Fruit fly (Drosophila melanogaster): ENCODE data around the gene EndoGI.
A peak's percentile ranks its signal among the peaks of the same experiment; 100 is the strongest.

Gene EndoGI

dm6 chr2L:16257227-16258071, at the start of gene EndoGI, which contains the start of gene PRL-1:
Gene EndoGI, plus strand, starts transcription at chr2L:16257688.
Gene PRL-1, minus strand, starts transcription at chr2L:16257606.
- TF ChIP-seq Sin3A (optimal IDR thresholded peaks at IDR 0.05), result no peak
- TF ChIP-seq Myc (optimal IDR thresholded peaks at IDR 0.05), result no peak
- no peak for TF ChIP-seq h (optimal IDR thresholded peaks at IDR 0.05)
- TF ChIP-seq psq (optimal IDR thresholded peaks at IDR 0.05), result peak; percentile 84

DNA sequence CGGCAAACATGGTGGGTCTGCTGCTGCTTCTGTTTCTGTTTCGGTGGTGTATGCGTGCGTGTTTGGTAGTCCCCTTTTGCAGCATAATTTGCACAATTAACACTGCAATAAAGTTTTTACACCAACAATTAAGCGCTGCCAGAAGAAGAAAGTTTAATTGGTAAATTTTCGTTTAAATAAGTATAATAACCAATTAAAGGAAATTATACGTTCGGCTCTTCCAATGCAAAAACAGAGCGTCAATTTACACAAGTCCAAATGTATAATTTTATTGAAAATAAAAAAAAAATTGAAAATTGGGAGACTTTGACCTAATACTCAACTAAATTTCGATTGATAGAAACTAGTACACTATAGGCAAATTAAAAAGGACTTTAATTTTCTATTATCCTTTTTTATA, 46.3 kb upstream of the EndoGI start, which contains the start of gene CG31819:
TSS of gene CG31819 (plus strand) at position 301 of the 400 bp plus-strand sequence.
- TF ChIP-seq Sin3A (optimal IDR thresholded peaks at IDR 0.05) (no peak), h (optimal IDR thresholded peaks at IDR 0.05) (no peak), psq (optimal IDR thresholded peaks at IDR 0.05) (no peak), insv (optimal IDR thresholded peaks at IDR 0.05) (no peak), Myc (optimal IDR thresholded peaks at IDR 0.05) (no peak), ttk (optimal IDR thresholded peaks at IDR 0.05) (no peak)

- TF ChIP-seq h (optimal IDR thresholded peaks at IDR 0.05) (no peak), psq (optimal IDR thresholded peaks at IDR 0.05) (no peak), Myc (optimal IDR thresholded peaks at IDR 0.05) (no peak), insv (optimal IDR thresholded peaks at IDR 0.05) (no peak), Sin3A (optimal IDR thresholded peaks at IDR 0.05) (no peak), ttk (optimal IDR thresholded peaks at IDR 0.05) (no peak)
Observed at dm6 chr2L:16216298-16216697, 41.2 kb upstream of the EndoGI start.

- TF ChIP-seq ttk (optimal IDR thresholded peaks at IDR 0.05) (no peak), insv (optimal IDR thresholded peaks at IDR 0.05) (no peak), h (optimal IDR thresholded peaks at IDR 0.05) (no peak), Sin3A (optimal IDR thresholded peaks at IDR 0.05) (no peak), Myc (optimal IDR thresholded peaks at IDR 0.05) (no peak), psq (optimal IDR thresholded peaks at IDR 0.05) (no peak)
Observed at dm6 chr2L:16223981-16224380, 33.5 kb upstream of the EndoGI start.

dm6 chr2L:16231265-16231664, 26.2 kb upstream of the EndoGI start, which contains the start of gene Ca-Ma2d:
Gene Ca-Ma2d, plus strand, starts transcription at chr2L:16231475.
- TF ChIP-seq h (optimal IDR thresholded peaks at IDR 0.05), result no peak
- no peak for TF ChIP-seq Sin3A (optimal IDR thresholded peaks at IDR 0.05)
- no peak for TF ChIP-seq Myc (optimal IDR thresholded peaks at IDR 0.05)
- TF ChIP-seq psq (optimal IDR thresholded peaks at IDR 0.05), result no peak
- TF ChIP-seq insv (optimal IDR thresholded peaks at IDR 0.05), result no peak
- no peak for TF ChIP-seq ttk (optimal IDR thresholded peaks at IDR 0.05)

- TF ChIP-seq Myc (optimal IDR thresholded peaks at IDR 0.05) (no peak), psq (optimal IDR thresholded peaks at IDR 0.05) (no peak), h (optimal IDR thresholded peaks at IDR 0.05) (no peak), insv (optimal IDR thresholded peaks at IDR 0.05) (no peak), Sin3A (optimal IDR thresholded peaks at IDR 0.05) (no peak), ttk (optimal IDR thresholded peaks at IDR 0.05) (no peak)
Observed at dm6 chr2L:16234817-16235216, 22.7 kb upstream of the EndoGI start.

DNA sequence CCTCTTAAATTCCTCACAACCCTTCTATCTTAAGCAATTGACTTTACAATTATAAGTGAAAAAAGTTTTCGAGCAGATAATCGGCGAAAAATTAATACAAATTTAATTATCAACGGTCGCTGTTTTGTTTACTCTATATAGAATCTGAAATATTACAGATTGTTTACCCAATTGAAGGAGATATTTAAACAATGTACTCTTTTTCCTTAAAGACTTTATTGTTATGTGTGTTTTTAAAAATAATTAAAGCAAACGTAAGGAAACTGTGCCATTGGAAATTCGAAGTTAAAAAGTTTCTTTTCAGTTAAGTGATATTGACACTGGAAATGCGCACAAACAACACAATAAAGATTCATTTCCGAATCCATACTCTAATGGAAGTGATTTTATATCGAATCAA, 15.8 kb upstream of the EndoGI start, which contains the start of gene CG42818:
TSS of gene CG42818 (plus strand) at position 301 of the 400 bp plus-strand sequence.
- TF ChIP-seq h (optimal IDR thresholded peaks at IDR 0.05) (no peak), Myc (optimal IDR thresholded peaks at IDR 0.05) (no peak), ttk (optimal IDR thresholded peaks at IDR 0.05) (no peak), Sin3A (optimal IDR thresholded peaks at IDR 0.05) (no peak), insv (optimal IDR thresholded peaks at IDR 0.05) (no peak), psq (optimal IDR thresholded peaks at IDR 0.05) (no peak)

DNA sequence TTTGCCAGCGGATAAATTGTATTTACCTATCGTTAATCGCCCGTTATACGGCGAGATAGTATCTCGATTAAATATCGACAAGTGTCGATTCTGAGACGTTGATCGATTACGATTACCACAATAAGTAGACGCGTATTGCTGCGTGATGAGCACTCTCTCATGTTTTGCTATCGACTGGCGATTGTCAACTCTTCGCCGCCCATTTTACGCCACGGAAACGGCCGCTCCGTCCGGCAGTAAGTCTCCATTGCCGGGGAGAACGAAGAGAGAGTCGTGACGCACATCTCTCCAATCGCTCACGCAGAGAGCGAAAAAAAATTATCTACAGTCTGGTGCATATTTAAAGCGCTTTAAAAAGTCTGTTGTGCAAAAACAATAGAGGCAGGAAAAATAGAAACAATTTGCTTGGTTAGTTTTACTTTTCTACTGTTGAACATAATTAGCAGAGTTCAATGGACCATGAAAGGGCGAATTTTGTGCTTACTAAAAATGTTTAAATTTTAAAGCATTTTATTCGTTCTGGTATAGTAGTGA, 5.8 kb upstream of the EndoGI start, which contains the start of gene CG46309:
TSS of gene CG46309 (minus strand) at position 191 of the 534 bp plus-strand sequence.
- TF ChIP-seq Sin3A (optimal IDR thresholded peaks at IDR 0.05) (no peak), h (optimal IDR thresholded peaks at IDR 0.05) (no peak), ttk (optimal IDR thresholded peaks at IDR 0.05) (no peak), psq (optimal IDR thresholded peaks at IDR 0.05) (no peak), insv (optimal IDR thresholded peaks at IDR 0.05) (no peak), Myc (optimal IDR thresholded peaks at IDR 0.05) (no peak)

DNA sequence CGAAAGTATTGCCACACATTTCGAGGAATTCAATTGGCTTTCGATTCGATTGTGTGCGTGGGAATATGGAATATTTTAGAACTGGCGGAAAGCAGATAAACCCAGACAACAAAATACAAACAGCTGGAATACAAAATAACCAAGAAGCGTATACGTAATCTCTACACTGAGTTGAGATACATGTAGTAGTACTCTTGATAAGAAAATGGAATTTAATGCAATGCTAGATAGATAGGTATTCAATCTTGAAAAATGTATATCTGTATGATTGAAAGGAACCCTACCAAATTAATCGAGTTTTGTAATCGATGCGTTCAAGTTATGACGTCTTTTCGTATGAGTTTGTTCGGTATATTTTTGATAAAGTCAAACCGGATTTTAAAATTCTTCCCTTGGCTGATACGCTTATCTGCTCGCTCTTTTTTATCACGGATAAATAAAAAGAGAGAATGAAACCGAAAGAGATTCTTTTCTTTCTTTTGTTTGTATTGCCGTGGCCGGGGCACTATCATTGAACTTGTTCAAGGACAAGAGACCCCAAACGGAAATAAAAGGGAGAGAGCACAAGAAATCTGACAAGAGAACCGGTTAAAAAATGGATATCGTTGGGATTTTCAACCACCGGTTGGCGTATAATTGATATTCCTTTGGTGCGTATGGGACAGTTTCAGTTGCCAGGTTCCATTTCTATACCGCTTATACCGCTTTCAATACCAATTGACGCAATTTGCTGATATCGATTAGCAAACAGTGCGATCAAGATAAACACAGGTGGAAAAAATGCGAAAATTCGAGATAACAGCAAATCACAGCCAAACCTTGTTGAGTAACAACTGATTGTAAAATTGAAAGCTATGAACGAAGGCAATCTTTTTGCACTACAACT, 2.0 kb upstream of the EndoGI start:
- TF ChIP-seq psq (optimal IDR thresholded peaks at IDR 0.05), result no peak
- TF ChIP-seq h (optimal IDR thresholded peaks at IDR 0.05), result no peak
- TF ChIP-seq ttk (optimal IDR thresholded peaks at IDR 0.05), result no peak
- TF ChIP-seq Sin3A (optimal IDR thresholded peaks at IDR 0.05), result no peak
- TF ChIP-seq Myc (optimal IDR thresholded peaks at IDR 0.05), result no peak
- TF ChIP-seq insv (optimal IDR thresholded peaks at IDR 0.05), result no peak

dm6 chr2L:16256118-16256435, 1.4 kb upstream of the EndoGI start:
- TF ChIP-seq Myc (optimal IDR thresholded peaks at IDR 0.05), result no peak
- no peak for TF ChIP-seq ttk (optimal IDR thresholded peaks at IDR 0.05)

dm6 chr2L:16261576-16262217, 4.2 kb downstream of the EndoGI start, which contains the start of the genes twe and CG4935:
Gene twe, minus strand, starts transcription at chr2L:16261877.
Gene CG4935, plus strand, starts transcription at chr2L:16262141.
- no peak for TF ChIP-seq insv (optimal IDR thresholded peaks at IDR 0.05)
- no peak for TF ChIP-seq Myc (optimal IDR thresholded peaks at IDR 0.05)
- no peak for TF ChIP-seq h (optimal IDR thresholded peaks at IDR 0.05)
- TF ChIP-seq ttk (optimal IDR thresholded peaks at IDR 0.05), result no peak
